Worm (Caenorhabditis elegans) whole organism, L1 larva: ENCODE data around the gene brc-1.

Experiments
- C16A3.4 ChIP-seq: fragments of 150-350 bp; optimal IDR thresholded peaks from 2 replicates; lab custom pipeline; 2014; ENCODE audit warnings: missing biosample characterization, missing genetic modification characterization
- F16B12.6 ChIP-seq: fragments of 150-350 bp; optimal IDR thresholded peaks from 2 replicates; lab custom pipeline; 2014; ENCODE audit warnings: missing biosample characterization, missing genetic modification characterization
- alr-1 ChIP-seq: fragments of 200-800 bp; sonication (Bioruptor generic); optimal IDR thresholded peaks from 2 replicates; lab custom pipeline; 2018; ENCODE audit warnings: borderline replicate concordance, mild to moderate bottlenecking, missing genetic modification characterization, missing compliant biosample characterization
- aly-2 ChIP-seq: fragments of 150-350 bp; optimal IDR thresholded peaks from 2 replicates; lab custom pipeline; 2014; ENCODE audit warnings: missing biosample characterization, missing genetic modification characterization
- ceh-63 ChIP-seq: fragments of 200-800 bp; sonication (Bioruptor generic); optimal IDR thresholded peaks from 2 replicates; lab custom pipeline; 2018; ENCODE audit warnings: mild to moderate bottlenecking, missing genetic modification characterization, missing compliant biosample characterization
- ces-1 ChIP-seq: fragments of 150-350 bp; optimal IDR thresholded peaks from 2 replicates; lab custom pipeline; 2014; ENCODE audit warnings: missing biosample characterization, missing genetic modification reagents, missing genetic modification characterization
- dsc-1 ChIP-seq: sonication (generic microtip); optimal IDR thresholded peaks from 2 replicates; lab custom pipeline; 2016; ENCODE audit warnings: mild to moderate bottlenecking, missing genetic modification characterization, missing compliant biosample characterization
- efl-1 ChIP-seq, 4 experiments: fragments of 150-350 bp; optimal IDR thresholded peaks in 3 of 4; peaks in 1 of 4; 1 replicate in 1 of 4; 2 replicates in 3 of 4; lab custom pipeline; 2014; ENCODE audit warnings: missing biosample characterization in 2 of 4, missing genetic modification characterization in 2 of 4, missing genetic modification reagents in 2 of 4
- efl-3 ChIP-seq: fragments of 200-800 bp; sonication (Bioruptor generic); optimal IDR thresholded peaks from 2 replicates; lab custom pipeline; 2018; ENCODE audit warnings: mild to moderate bottlenecking, missing genetic modification characterization, missing compliant biosample characterization
- egl-13 ChIP-seq: sonication (generic microtip); optimal IDR thresholded peaks from 2 replicates; lab custom pipeline; 2016; ENCODE audit warnings: missing genotype, missing genetic modification reagents, missing genetic modification characterization, missing compliant biosample characterization
- egl-27 ChIP-seq, 2 experiments: fragments of 150-350 bp in 1 of 2; sonication (generic microtip); optimal IDR thresholded peaks; 3 replicates each; lab custom pipeline; 2017 to 2018; ENCODE audit warnings: missing biosample characterization in 2 of 2, missing genetic modification characterization in 2 of 2, missing genetic modification reagents in 2 of 2
- elt-2 ChIP-seq: sonication (generic microtip); optimal IDR thresholded peaks from 2 replicates; lab custom pipeline; 2016; ENCODE audit warnings: missing genetic modification characterization, mild to moderate bottlenecking, inconsistent platforms, missing compliant biosample characterization, missing genetic modification reagents
- elt-3 ChIP-seq, 6 experiments: fragments of 150-350 bp in 1 of 6; sonication (generic microtip); optimal IDR thresholded peaks; 2 replicates each; lab custom pipeline; 2017 to 2018; ENCODE audit warnings: missing biosample characterization in 6 of 6, missing genetic modification characterization in 6 of 6, inconsistent platforms in 1 of 6
- ets-5 ChIP-seq: fragments of 200-800 bp; sonication (Bioruptor generic); IDR thresholded peaks from 2 replicates; pipeline ENCODE4 v1.3.6; 2022; ENCODE audit warnings: missing genetic modification characterization, missing compliant biosample characterization
- fos-1 ChIP-seq: fragments of 150-350 bp; optimal IDR thresholded peaks from 2 replicates; lab custom pipeline; 2014; ENCODE audit warnings: missing biosample characterization, missing genetic modification characterization
- hlh-17 ChIP-seq: fragments of 200-800 bp; sonication (Bioruptor generic); optimal IDR thresholded peaks from 2 replicates; lab custom pipeline; 2018; ENCODE audit warnings: missing genetic modification characterization, mild to moderate bottlenecking, missing compliant biosample characterization, moderate library complexity, borderline replicate concordance
- isw-1 ChIP-seq: fragments of 200-800 bp; sonication (Bioruptor generic); IDR thresholded peaks from 2 replicates; pipeline ENCODE4 v1.3.6; 2022; ENCODE audit warnings: missing genetic modification characterization, missing compliant biosample characterization
- jun-1 ChIP-seq: fragments of 150-350 bp; optimal IDR thresholded peaks from 2 replicates; lab custom pipeline; 2014; ENCODE audit warnings: missing biosample characterization, missing genetic modification reagents, missing genetic modification characterization
- lin-14 ChIP-seq: fragments of 200-800 bp; sonication (Bioruptor generic); optimal IDR thresholded peaks from 2 replicates; lab custom pipeline; 2018; ENCODE audit warnings: mild to moderate bottlenecking, missing genetic modification characterization, moderate library complexity, missing compliant biosample characterization
- lin-39 ChIP-seq: fragments of 150-350 bp; optimal IDR thresholded peaks from 2 replicates; lab custom pipeline; 2014; ENCODE audit warnings: missing biosample characterization, missing genetic modification reagents, missing genetic modification characterization
- lir-3 ChIP-seq: sonication (generic microtip); optimal IDR thresholded peaks from 2 replicates; lab custom pipeline; 2016; ENCODE audit warnings: mild to moderate bottlenecking, missing genetic modification characterization, moderate library complexity, missing compliant biosample characterization; ENCODE audit not compliant: poor library complexity
- mdl-1 ChIP-seq, 2 experiments: fragments of 150-350 bp; optimal IDR thresholded peaks; 2 replicates each; lab custom pipeline; 2014 to 2017; ENCODE audit warnings: missing biosample characterization in 2 of 2, missing genetic modification characterization in 2 of 2, inconsistent platforms in 1 of 2
- mep-1 ChIP-seq: fragments of 150-350 bp; optimal IDR thresholded peaks from 2 replicates; lab custom pipeline; 2014; ENCODE audit warnings: missing biosample characterization, missing genetic modification characterization
- nhr-11 ChIP-seq: fragments of 150-350 bp; optimal IDR thresholded peaks from 2 replicates; lab custom pipeline; 2014; ENCODE audit warnings: missing biosample characterization, missing genetic modification characterization
- nhr-19 ChIP-seq: fragments of 200-800 bp; sonication (Bioruptor generic); conservative IDR thresholded peaks from 2 replicates; pipeline ENCODE4 v1.3.6; 2022; ENCODE audit warnings: missing genetic modification characterization, missing compliant biosample characterization
- nhr-20 ChIP-seq: sonication (generic microtip); optimal IDR thresholded peaks from 2 replicates; lab custom pipeline; 2016; ENCODE audit warnings: mild to moderate bottlenecking, missing genetic modification characterization, missing compliant biosample characterization
- nhr-237 ChIP-seq: fragments of 150-350 bp; optimal IDR thresholded peaks from 2 replicates; lab custom pipeline; 2014; ENCODE audit warnings: missing biosample characterization, missing genetic modification characterization
- nhr-76 ChIP-seq: sonication (generic microtip); optimal IDR thresholded peaks from 2 replicates; lab custom pipeline; 2017; ENCODE audit warnings: missing biosample characterization, missing genetic modification characterization
- nhr-77 ChIP-seq: fragments of 150-350 bp; optimal IDR thresholded peaks from 2 replicates; lab custom pipeline; 2014; ENCODE audit warnings: missing biosample characterization, missing genetic modification characterization
- nhr-84 ChIP-seq: sonication (generic microtip); optimal IDR thresholded peaks from 2 replicates; lab custom pipeline; 2017; ENCODE audit warnings: missing biosample characterization, missing genetic modification characterization
- nhr-85 ChIP-seq: sonication (generic microtip); peaks from one replicate; lab custom pipeline; 2016; ENCODE audit warnings: missing genetic modification characterization, inconsistent platforms, missing compliant biosample characterization
- nhr-90 ChIP-seq: sonication (generic microtip); optimal IDR thresholded peaks from 2 replicates; lab custom pipeline; 2016; ENCODE audit warnings: mild to moderate bottlenecking, missing genetic modification characterization, missing compliant biosample characterization; ENCODE audit not compliant: poor library complexity
- pag-3 ChIP-seq: sonication (generic microtip); optimal IDR thresholded peaks from 2 replicates; lab custom pipeline; 2017; ENCODE audit warnings: missing genetic modification characterization, mild to moderate bottlenecking, missing compliant biosample characterization, antibody characterized with exemption, borderline replicate concordance; ENCODE audit not compliant: insufficient read depth
- pax-3 ChIP-seq: fragments of 200-800 bp; sonication (Bioruptor generic); optimal IDR thresholded peaks from 2 replicates; lab custom pipeline; 2018; ENCODE audit warnings: mild to moderate bottlenecking, missing genetic modification characterization, moderate library complexity, missing compliant biosample characterization
- pqm-1 ChIP-seq: sonication (generic microtip); optimal IDR thresholded peaks from 3 replicates; lab custom pipeline; 2017; ENCODE audit warnings: missing biosample characterization, missing genetic modification characterization
- skn-1 ChIP-seq: fragments of 150-350 bp; optimal IDR thresholded peaks from 2 replicates; lab custom pipeline; 2014; ENCODE audit warnings: missing biosample characterization, missing genetic modification characterization
- snu-23 ChIP-seq: sonication (generic microtip); optimal IDR thresholded peaks from 2 replicates; lab custom pipeline; 2016; ENCODE audit warnings: missing genetic modification characterization, missing compliant biosample characterization
- sox-4 ChIP-seq: sonication (generic microtip); optimal IDR thresholded peaks from 2 replicates; lab custom pipeline; 2016; ENCODE audit warnings: missing genetic modification characterization, missing compliant biosample characterization
- sup-37 ChIP-seq: fragments of 200-800 bp; sonication (Bioruptor generic); optimal IDR thresholded peaks from 2 replicates; lab custom pipeline; 2018; ENCODE audit warnings: mild to moderate bottlenecking, missing genetic modification characterization, missing compliant biosample characterization
- swsn-7 ChIP-seq: sonication (generic microtip); optimal IDR thresholded peaks from 2 replicates; lab custom pipeline; 2016; ENCODE audit warnings: missing genetic modification characterization, missing compliant biosample characterization
- tlp-1 ChIP-seq: fragments of 150-350 bp; optimal IDR thresholded peaks from 2 replicates; lab custom pipeline; 2014; ENCODE audit warnings: missing biosample characterization, missing genetic modification characterization
- unc-62 ChIP-seq: fragments of 150-350 bp; optimal IDR thresholded peaks from 2 replicates; lab custom pipeline; 2014; ENCODE audit warnings: missing biosample characterization, missing genetic modification reagents, missing genetic modification characterization
- unc-86 ChIP-seq: sonication (generic microtip); optimal IDR thresholded peaks from 2 replicates; lab custom pipeline; 2016; ENCODE audit warnings: missing genetic modification characterization, missing compliant biosample characterization
- unc-98 ChIP-seq: fragments of 200-800 bp; sonication (Bioruptor generic); IDR thresholded peaks from 2 replicates; pipeline ENCODE4 v1.3.6; 2022; ENCODE audit warnings: missing genetic modification characterization, missing compliant biosample characterization
- xbp-1 ChIP-seq: sonication (generic microtip); optimal IDR thresholded peaks from 2 replicates; lab custom pipeline; 2016; ENCODE audit warnings: missing genetic modification characterization, missing compliant biosample characterization
- zag-1 ChIP-seq: fragments of 150-350 bp; optimal IDR thresholded peaks from 2 replicates; lab custom pipeline; 2014; ENCODE audit warnings: missing biosample characterization, missing genetic modification characterization
- zip-4 ChIP-seq: fragments of 200-800 bp; sonication (Bioruptor generic); optimal IDR thresholded peaks from 2 replicates; lab custom pipeline; 2018; ENCODE audit warnings: mild to moderate bottlenecking, missing genetic modification characterization, moderate library complexity, missing compliant biosample characterization
- ztf-4 ChIP-seq: fragments of 150-350 bp; optimal IDR thresholded peaks from 2 replicates; lab custom pipeline; 2014; ENCODE audit warnings: missing biosample characterization, missing genetic modification characterization

The brc-1 gene

ce11 chrIII:3867378-3867904 lies 4.7 kb upstream of the brc-1 start, which contains the start of gene rpl-3 (continued):
- TF ChIP-seq elt-2 (tag; lab: Kevin White, UChicago), result peak; percentile 99
- no peak for TF ChIP-seq tlp-1 (tag; lab: Kevin White, UChicago)
- TF ChIP-seq unc-86 (tag; lab: Kevin White, UChicago), result peak; percentile 100
- peak; percentile 98 for TF ChIP-seq nhr-76 (tag; lab: Kevin White, UChicago)
- TF ChIP-seq ces-1 (GFP tag; lab: Kevin White, UChicago), result peak; percentile 99
- TF ChIP-seq xbp-1 (tag; lab: Kevin White, UChicago), result peak; percentile 100
- TF ChIP-seq sup-37 (GFP tag; lab: Kevin White, UChicago), result peak; percentile 100
- peak; percentile 92 for TF ChIP-seq pqm-1 (tag; lab: Kevin White, UChicago)
- TF ChIP-seq nhr-237, result peak; percentile 100
- peak; percentile 99 for TF ChIP-seq zag-1 (tag; lab: Kevin White, UChicago)
- peak; percentile 100 for TF ChIP-seq jun-1
- peak; percentile 100 for TF ChIP-seq nhr-19 (GFP tag; lab: Robert Waterston, UW)
- TF ChIP-seq isw-1, result peak; percentile 100
- peak; percentile 88 for TF ChIP-seq F16B12.6
- peak; percentile 70 to 99 for TF ChIP-seq mdl-1 (tag; optimal IDR thresholded peaks at IDR 0.05; lab: Kevin White, UChicago)
- TF ChIP-seq pax-3 (tag; lab: Kevin White, UChicago), result peak; percentile 100
- TF ChIP-seq ceh-63 (GFP tag; lab: Kevin White, UChicago), result peak; percentile 100
- TF ChIP-seq swsn-7 (tag; lab: Kevin White, UChicago), result peak; percentile 100
- TF ChIP-seq C16A3.4 (tag; lab: Kevin White, UChicago), result peak; percentile 100
- peak; percentile 100 for TF ChIP-seq sox-4
- TF ChIP-seq egl-27 (tag; optimal IDR thresholded peaks at IDR 0.05; lab: Kevin White, UChicago), result peak; percentile 95 to 96
- TF ChIP-seq nhr-90 (tag; lab: Kevin White, UChicago), result peak; percentile 100
- peak; percentile 100 for TF ChIP-seq elt-3 (tag; optimal IDR thresholded peaks at IDR 0.05; lab: Kevin White, UChicago)
- TF ChIP-seq nhr-84, result peak; percentile 100
- peak; percentile 100 for TF ChIP-seq dsc-1 (tag; lab: Kevin White, UChicago)
- TF ChIP-seq pag-3 (tag; lab: Kevin White, UChicago), result peak; percentile 64
- TF ChIP-seq lin-14 (GFP tag; lab: Kevin White, UChicago), result peak; percentile 100
- TF ChIP-seq nhr-20 (tag; lab: Kevin White, UChicago), result peak; percentile 100
- TF ChIP-seq nhr-77 (tag; lab: Kevin White, UChicago), result peak; percentile 100
- TF ChIP-seq ztf-4 (tag; lab: Kevin White, UChicago), result peak; percentile 100
- peak; percentile 97 for TF ChIP-seq hlh-17
- peak; percentile 100 for TF ChIP-seq mep-1 (tag; lab: Kevin White, UChicago)

DNA sequence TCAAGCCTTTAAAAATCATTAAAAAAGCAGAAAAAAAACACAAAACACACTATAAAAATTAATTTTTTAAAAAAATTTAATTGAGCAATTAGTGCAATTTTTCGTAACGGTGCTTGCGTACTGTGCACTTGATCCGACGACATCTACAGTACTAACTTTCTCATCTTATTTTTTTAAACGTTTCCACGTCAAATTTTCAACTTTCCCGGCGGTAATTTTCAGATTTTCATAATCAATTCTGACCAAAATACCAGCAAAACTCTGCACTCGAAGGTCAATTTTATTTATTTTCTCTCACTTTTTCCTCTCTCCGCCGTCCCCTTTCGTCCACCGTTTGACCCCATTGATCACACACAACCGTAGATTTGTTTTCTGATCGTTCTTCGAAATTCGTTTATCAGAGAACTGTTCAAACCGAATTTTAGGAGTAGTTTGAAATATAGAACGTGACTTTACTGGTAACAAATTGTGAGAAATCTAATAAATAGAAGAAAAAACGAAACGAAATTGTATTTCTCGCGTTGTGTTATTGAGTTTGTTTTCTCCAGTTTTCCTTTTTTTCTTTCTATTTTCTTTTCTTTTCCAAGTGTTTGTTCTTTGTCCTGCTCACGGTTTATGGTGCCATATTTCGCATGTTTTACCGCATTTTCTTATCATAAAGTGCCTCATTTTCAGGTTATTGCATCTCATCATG lies 1.2 kb upstream of the brc-1 start, which contains the start of gene acs-19:
Gene acs-19, plus strand, starts transcription at position 676 of the 694 bp plus-strand sequence.
- TF ChIP-seq unc-98 (GFP tag; lab: Robert Waterston, UW) (no peak), xbp-1 (tag; lab: Kevin White, UChicago) (no peak), skn-1 (tag; lab: Kevin White, UChicago) (no peak), mep-1 (tag; lab: Kevin White, UChicago) (no peak), jun-1 (no peak), nhr-11 (no peak), efl-3 (no peak), alr-1 (no peak), fos-1 (no peak), nhr-76 (tag; lab: Kevin White, UChicago) (no peak), unc-62 (GFP tag; lab: Kevin White, UChicago) (no peak), nhr-237 (no peak), sup-37 (GFP tag; lab: Kevin White, UChicago) (no peak), ceh-63 (GFP tag; lab: Kevin White, UChicago) (no peak), nhr-85 (no peak), efl-1 (optimal IDR thresholded peaks at IDR 0.05; lab: Kevin White, UChicago) (peak in 1 of 2 experiments; percentile 14), efl-1 (GFP tag; optimal IDR thresholded peaks at IDR 0.05 in 1 of 2; lab: Kevin White, UChicago) (peak in 1 of 2 experiments; percentile 76), ets-5 (GFP tag; lab: Robert Waterston, UW) (no peak), snu-23 (peak; percentile 8), zip-4 (GFP tag; lab: Kevin White, UChicago) (no peak), ces-1 (GFP tag; lab: Kevin White, UChicago) (peak; percentile 29), lir-3 (tag; lab: Kevin White, UChicago) (no peak), egl-13 (tag; lab: Kevin White, UChicago) (no peak), pag-3 (tag; lab: Kevin White, UChicago) (no peak), lin-39 (tag; lab: Kevin White, UChicago) (no peak), aly-2 (tag; lab: Kevin White, UChicago) (no peak)
